Fruit fly (Drosophila melanogaster) whole organism, larva: Measurements from ENCODE around the gene CG3184.

Experiments used
- noc ChIP-seq: fragments of 200-800 bp; sonication (Bioruptor generic); optimal IDR thresholded peaks from 3 replicates; lab custom pipeline; 2019; ENCODE audit warnings: missing biosample characterization, mild to moderate bottlenecking, missing genetic modification characterization, moderate library complexity

Gene CG3184

dm6 chrX:6661392-6661837 lies 27.2 kb downstream of the CG3184 start, which contains the start of the genes CG3224 and Ctr1A:
Gene CG3224, minus strand, starts transcription at chrX:6661462.
Gene Ctr1A, plus strand, starts transcription at chrX:6661647.
- peak; percentile 14 for TF ChIP-seq noc

DNA sequence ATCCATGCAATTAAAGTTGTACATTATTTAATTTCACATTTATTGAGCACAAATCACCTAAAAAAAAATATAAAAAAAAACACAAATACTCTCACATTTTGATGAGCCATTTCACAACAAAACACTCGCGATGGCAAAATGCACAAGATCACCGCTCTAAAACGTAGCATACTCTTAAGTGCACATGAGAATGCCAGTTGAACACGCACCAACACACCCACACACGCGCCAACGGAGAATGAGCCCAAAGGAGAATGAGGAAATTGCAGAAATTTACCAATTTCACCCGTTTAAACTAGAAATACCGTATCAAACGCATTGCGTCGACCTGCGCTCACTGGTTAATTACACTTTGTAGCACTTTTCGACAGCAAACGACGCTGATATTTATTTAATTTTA lies 28.7 kb downstream of the CG3184 start:
- no peak for TF ChIP-seq noc

- peak; percentile 74 for TF ChIP-seq noc
Observed at dm6 chrX:6656626-6657558, 31.7 kb downstream of the CG3184 start.

DNA sequence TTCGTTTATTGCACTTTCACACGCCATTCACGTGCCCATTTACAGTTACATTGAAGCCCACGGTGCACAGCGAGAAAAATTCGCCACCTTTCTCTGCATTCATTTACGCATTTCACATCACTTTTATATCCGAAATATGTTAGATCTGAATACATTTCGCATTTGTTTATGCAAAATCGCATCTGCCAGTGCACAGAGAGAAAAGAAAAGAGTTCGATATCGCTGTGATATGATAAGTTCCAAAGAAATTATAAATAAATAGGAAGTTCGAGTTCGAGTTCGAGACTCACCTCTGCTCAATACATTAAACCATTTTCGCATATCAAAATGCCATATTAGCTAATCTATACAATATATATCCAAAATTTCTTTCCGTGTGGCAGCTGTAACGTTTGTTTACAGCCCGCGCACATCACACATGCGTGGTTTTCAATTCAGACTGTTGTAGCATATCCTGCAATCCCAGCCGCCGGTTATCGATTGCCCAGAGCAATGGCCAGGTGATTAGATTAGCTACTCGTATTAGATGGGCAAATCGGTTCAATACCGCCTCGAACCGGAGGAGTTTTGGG lies 32.5 kb downstream of the CG3184 start:
- peak; percentile 80 for TF ChIP-seq noc

DNA sequence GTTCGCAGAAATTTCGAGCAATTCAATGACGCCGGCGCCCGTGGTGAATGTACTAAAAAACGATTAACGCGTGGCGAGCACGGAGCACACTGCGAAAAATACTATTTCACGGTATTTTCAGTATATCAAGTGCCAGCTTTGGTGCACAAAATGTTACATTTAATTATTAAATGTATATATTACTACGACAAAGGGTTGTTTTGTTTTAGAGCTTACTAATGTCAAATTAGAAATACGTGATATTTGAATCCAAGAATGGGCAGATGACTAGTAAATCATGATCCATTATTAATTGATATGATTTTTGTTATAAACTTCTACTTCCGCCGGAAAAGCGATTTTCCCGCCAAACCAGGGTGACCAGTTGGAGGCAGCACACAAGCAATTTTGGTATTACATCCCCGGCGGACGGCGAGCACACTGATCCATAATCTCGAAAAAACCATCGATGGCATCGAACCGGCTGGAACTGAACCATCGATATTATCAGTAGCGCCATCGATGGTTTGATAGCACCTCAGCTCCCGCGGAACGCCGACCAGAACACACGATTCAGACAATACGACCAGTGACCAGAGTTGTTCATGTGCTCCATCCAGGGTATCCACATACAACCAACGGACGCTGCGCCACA lies 34.3 kb downstream of the CG3184 start, which contains the start of the genes CG3226 and Cdc7:
TSS of gene CG3226 (minus strand) at position 51 of the 634 bp plus-strand sequence.
TSS of gene Cdc7 (plus strand) at position 344 of the 634 bp plus-strand sequence.
- TF ChIP-seq noc = peak; percentile 66

DNA sequence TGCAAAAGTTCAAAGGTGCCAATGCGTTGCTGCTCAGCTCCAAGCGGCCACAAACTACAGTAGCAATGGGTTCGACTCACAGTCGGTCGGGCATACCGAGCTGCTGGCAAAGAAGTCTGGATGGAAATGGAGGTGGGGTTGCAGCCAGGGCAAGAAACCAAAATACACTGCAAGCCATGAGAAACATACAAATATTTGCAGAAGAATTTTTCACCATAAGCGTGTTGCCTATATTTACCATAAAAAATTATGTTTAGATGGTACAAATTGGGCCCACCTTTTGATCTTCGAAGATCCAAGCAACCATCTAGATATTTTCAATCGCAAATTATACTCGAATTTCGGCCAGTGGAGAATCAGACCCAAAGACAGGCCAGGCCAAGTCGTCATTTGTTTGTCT lies 41.7 kb downstream of the CG3184 start:
- TF ChIP-seq noc = no peak

- no peak for TF ChIP-seq noc
Observed at dm6 chrX:6642593-6643257, 45.8 kb downstream of the CG3184 start.

DNA sequence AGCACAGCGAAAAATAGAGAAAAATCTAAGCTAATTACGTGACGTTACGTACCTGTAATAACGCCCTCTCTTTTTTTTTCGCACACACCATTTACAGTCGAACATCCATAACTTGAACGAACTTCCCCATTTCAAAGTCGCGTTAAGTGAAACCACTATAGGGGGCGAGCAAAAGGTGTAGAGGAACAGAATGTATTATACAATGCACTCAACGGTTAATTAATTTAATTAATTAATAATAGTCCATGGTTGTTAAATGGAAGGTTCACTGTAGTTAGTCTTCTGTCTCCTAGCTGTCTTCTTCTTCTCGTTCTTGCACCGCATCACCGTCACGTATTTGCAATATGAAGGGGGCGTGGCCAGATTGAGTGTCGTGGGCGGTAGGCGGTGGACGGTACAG lies 47.0 kb downstream of the CG3184 start:
- TF ChIP-seq noc = no peak

- TF ChIP-seq noc = no peak
Observed at dm6 chrX:6638123-6638522, 50.5 kb downstream of the CG3184 start.
